Fruit fly (Drosophila melanogaster): Measurements from ENCODE around the gene Meltrin.

DNA sequence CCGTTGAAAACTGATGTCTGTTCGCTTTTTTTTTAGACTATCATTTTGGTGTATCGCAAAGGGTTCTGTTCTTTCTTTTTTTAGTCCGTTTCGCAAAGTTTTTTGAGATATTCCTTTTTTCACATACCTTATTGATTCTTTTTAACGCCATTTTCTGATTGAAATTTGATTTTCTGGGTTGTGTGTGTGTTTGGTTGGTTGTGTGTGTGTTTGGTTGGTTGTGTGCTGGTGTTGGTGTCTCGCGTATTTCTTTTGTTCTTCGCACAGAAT is 43.1 kb upstream of the Meltrin start:
- TF ChIP-seq CG8478 (optimal IDR thresholded peaks at IDR 0.05) (no peak), CTCF (optimal IDR thresholded peaks at IDR 0.05) (no peak)
